Fruit fly (Drosophila melanogaster) whole organism, prepupa: ENCODE measurements around the gene Jon25Bii.

Experiments used
- CG10669 ChIP-seq: fragments of 200-800 bp; sonication (Bioruptor generic); optimal IDR thresholded peaks from 3 replicates; lab custom pipeline; 2018; ENCODE audit warnings: missing biosample characterization, mild to moderate bottlenecking, missing genetic modification characterization, moderate library complexity
- CG11902 ChIP-seq: fragments of 200-800 bp; sonication (Bioruptor generic); optimal IDR thresholded peaks from 3 replicates; lab custom pipeline; 2016; ENCODE audit warnings: missing biosample characterization, missing genetic modification characterization
- CG8119 ChIP-seq: fragments of 200-800 bp; sonication (Bioruptor generic); IDR thresholded peaks from 3 replicates; pipeline ENCODE4 v1.3.6; 2022; ENCODE audit warnings: missing biosample characterization, missing genetic modification characterization
- CG8319 ChIP-seq: fragments of 200-800 bp; sonication (Bioruptor generic); optimal IDR thresholded peaks from 3 replicates; lab custom pipeline; 2016; ENCODE audit warnings: missing biosample characterization, missing genetic modification characterization
- OdsH ChIP-seq: fragments of 200-800 bp; sonication (Bioruptor generic); optimal IDR thresholded peaks from 3 replicates; lab custom pipeline; 2016; ENCODE audit warnings: missing biosample characterization, missing genetic modification characterization
- achi ChIP-seq: fragments of 200-800 bp; sonication (Bioruptor generic); optimal IDR thresholded peaks from 3 replicates; lab custom pipeline; 2016; ENCODE audit warnings: missing biosample characterization, missing genetic modification characterization
- fd85E ChIP-seq: fragments of 200-800 bp; sonication (Bioruptor generic); optimal IDR thresholded peaks from 3 replicates; lab custom pipeline; 2016; ENCODE audit warnings: missing biosample characterization, missing genetic modification characterization
- vri ChIP-seq: fragments of 200-800 bp; sonication (Bioruptor generic); optimal IDR thresholded peaks from 3 replicates; lab custom pipeline; 2016; ENCODE audit warnings: missing biosample characterization, mild to moderate bottlenecking, missing genetic modification characterization

DNA sequence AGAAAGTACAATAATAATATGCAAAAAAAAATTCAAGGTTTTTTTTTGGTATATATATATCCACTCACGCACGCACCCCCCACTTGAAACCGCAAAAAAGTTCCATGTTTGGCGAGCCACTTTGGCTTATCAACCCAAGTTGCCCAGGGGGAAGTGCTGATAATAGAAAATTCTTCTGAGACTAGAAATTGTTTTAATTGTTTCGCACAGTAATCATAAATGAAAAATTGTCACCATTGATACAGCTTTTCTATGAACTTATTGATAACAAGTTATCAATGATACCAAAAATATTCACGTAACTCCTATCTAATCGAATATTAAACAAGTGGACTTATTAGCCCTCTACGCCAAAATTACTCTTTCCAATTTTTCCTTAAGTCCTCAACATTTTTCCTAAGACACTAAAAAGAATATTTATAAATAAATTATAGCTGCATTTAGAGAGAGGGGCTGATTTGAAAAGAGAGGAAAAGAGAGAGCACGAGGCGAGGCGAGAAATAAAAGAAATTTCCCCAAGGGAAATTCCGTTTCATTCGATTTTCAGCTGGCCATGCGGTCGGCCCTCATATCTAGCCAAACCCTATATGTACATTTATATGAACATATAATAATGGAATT, 45.7 kb upstream of the Jon25Bii start:
- TF ChIP-seq CG8319 (GFP tag; lab: Kevin White, UChicago): no peak
- no peak for TF ChIP-seq CG11902 (GFP tag; lab: Kevin White, UChicago)
- TF ChIP-seq vri: no peak
- no peak for TF ChIP-seq CG10669
- TF ChIP-seq OdsH (GFP tag; lab: Kevin White, UChicago): no peak
- no peak for TF ChIP-seq achi
- no peak for TF ChIP-seq CG8119 (GFP tag; lab: Robert Waterston, UW)
- no peak for TF ChIP-seq fd85E (GFP tag; lab: Kevin White, UChicago)
